Worm (Caenorhabditis elegans) whole organism, L4 larva: ENCODE measurements around the gene C14A4.9.

Experiments
- F10B5.3 ChIP-seq: sonication (generic microtip); optimal IDR thresholded peaks from 2 replicates; lab custom pipeline; 2016; ENCODE audit warnings: mild to moderate bottlenecking, missing genetic modification characterization, missing compliant biosample characterization
- F26F4.8 ChIP-seq: fragments of 200-800 bp; sonication (Bioruptor generic); conservative IDR thresholded peaks from 2 replicates; pipeline ENCODE4 v1.3.6; 2022; ENCODE audit warnings: missing genetic modification characterization, missing compliant biosample characterization
- F44E2.7 ChIP-seq: fragments of 200-800 bp; sonication (Bioruptor generic); IDR thresholded peaks from 2 replicates; pipeline ENCODE4 v2.1.2; 2022; ENCODE audit warnings: missing genetic modification characterization, missing compliant biosample characterization
- R02D3.7 ChIP-seq: fragments of 150-350 bp; sonication (generic microtip); optimal IDR thresholded peaks from 3 replicates; lab custom pipeline; 2014; ENCODE audit warnings: missing biosample characterization, missing genetic modification characterization
- T26A8.4 ChIP-seq: fragments of 200-800 bp; sonication (Bioruptor generic); IDR thresholded peaks from 2 replicates; pipeline ENCODE4 v1.3.6; 2022; ENCODE audit warnings: missing genetic modification characterization, missing compliant biosample characterization
- Y48G9A.11 ChIP-seq: fragments of 200-800 bp; sonication (Bioruptor generic); IDR thresholded peaks from 2 replicates; pipeline ENCODE4 v1.3.6; 2022; ENCODE audit warnings: missing genetic modification reagents, missing genetic modification characterization, missing compliant biosample characterization
- ZK337.2 ChIP-seq: fragments of 200-800 bp; sonication (Bioruptor generic); IDR thresholded peaks from 2 replicates; pipeline ENCODE4 v1.3.6; 2022; ENCODE audit warnings: missing genetic modification reagents, missing genetic modification characterization, missing compliant biosample characterization
- aha-1 ChIP-seq: fragments of 150-350 bp; peaks from one replicate; lab custom pipeline; 2014; ENCODE audit warnings: missing biosample characterization, missing genetic modification characterization
- ceh-20 ChIP-seq: fragments of 200-800 bp; sonication (Bioruptor generic); IDR thresholded peaks from 2 replicates; pipeline ENCODE4 v1.3.6; 2022; ENCODE audit warnings: missing genetic modification reagents, missing genetic modification characterization, missing compliant biosample characterization
- ceh-28 ChIP-seq: fragments of 150-350 bp; optimal IDR thresholded peaks from 2 replicates; lab custom pipeline; 2014; ENCODE audit warnings: missing biosample characterization, missing genetic modification reagents, missing genetic modification characterization
- ceh-32 ChIP-seq: sonication (generic microtip); optimal IDR thresholded peaks from 2 replicates; lab custom pipeline; 2016; ENCODE audit warnings: mild to moderate bottlenecking, missing genetic modification characterization, missing compliant biosample characterization; ENCODE audit not compliant: poor library complexity
- ceh-82 ChIP-seq: sonication (generic microtip); optimal IDR thresholded peaks from 2 replicates; lab custom pipeline; 2017; ENCODE audit warnings: missing biosample characterization, missing genetic modification characterization
- ces-1 ChIP-seq: fragments of 150-350 bp; sonication (generic microtip); optimal IDR thresholded peaks from 4 replicates; lab custom pipeline; 2014; ENCODE audit warnings: missing biosample characterization, missing genetic modification reagents, missing genetic modification characterization
- cey-2 ChIP-seq: sonication (generic microtip); optimal IDR thresholded peaks from 3 replicates; lab custom pipeline; 2017; ENCODE audit warnings: missing genetic modification characterization, mild to moderate bottlenecking, missing compliant biosample characterization, antibody characterized with exemption, borderline replicate concordance; ENCODE audit not compliant: insufficient read depth
- daf-8 ChIP-seq: fragments of 200-800 bp; sonication (Bioruptor generic); IDR thresholded peaks from 2 replicates; pipeline ENCODE4 v1.3.6; 2022; ENCODE audit warnings: missing genetic modification characterization, missing compliant biosample characterization
- dmd-6 ChIP-seq: fragments of 200-800 bp; sonication (Bioruptor generic); IDR thresholded peaks from 2 replicates; pipeline ENCODE4 v1.3.6; 2022; ENCODE audit warnings: missing genetic modification reagents, missing genetic modification characterization, missing compliant biosample characterization
- dmd-8 ChIP-seq: fragments of 200-800 bp; sonication (Bioruptor generic); IDR thresholded peaks from 2 replicates; pipeline ENCODE4 v1.3.6; 2022; ENCODE audit warnings: missing genetic modification characterization, missing compliant biosample characterization
- dmd-9 ChIP-seq: fragments of 200-800 bp; sonication (Bioruptor generic); IDR thresholded peaks from 2 replicates; pipeline ENCODE4 v1.3.6; 2022; ENCODE audit warnings: missing genetic modification reagents, missing genetic modification characterization, missing compliant biosample characterization
- dpl-1 ChIP-seq: fragments of 150-350 bp; optimal IDR thresholded peaks from 2 replicates; lab custom pipeline; 2014; ENCODE audit warnings: missing biosample characterization, missing genetic modification reagents, missing genetic modification characterization
- duxl-1 ChIP-seq: sonication (generic microtip); optimal IDR thresholded peaks from 2 replicates; lab custom pipeline; 2016; ENCODE audit warnings: mild to moderate bottlenecking, missing genetic modification characterization, moderate library complexity, missing compliant biosample characterization; ENCODE audit not compliant: poor library complexity
- egl-27 ChIP-seq: sonication (generic microtip); optimal IDR thresholded peaks from 3 replicates; lab custom pipeline; 2017; ENCODE audit warnings: missing biosample characterization, missing genetic modification reagents, missing genetic modification characterization
- fkh-10 ChIP-seq: fragments of 150-350 bp; optimal IDR thresholded peaks from 2 replicates; lab custom pipeline; 2014; ENCODE audit warnings: missing biosample characterization, missing genetic modification reagents, missing genetic modification characterization
- fos-1 ChIP-seq: fragments of 150-350 bp; optimal IDR thresholded peaks from 2 replicates; lab custom pipeline; 2014; ENCODE audit warnings: missing biosample characterization, missing genetic modification characterization
- hif-1 ChIP-seq, 2 experiments: sonication (generic microtip); optimal IDR thresholded peaks; 2 replicates each; lab custom pipeline; 2016 to 2017; ENCODE audit warnings: missing compliant biosample characterization in 2 of 2, missing genetic modification characterization in 2 of 2, missing genetic modification reagents in 2 of 2, missing genotype in 2 of 2, mild to moderate bottlenecking in 1 of 2
- hlh-11 ChIP-seq: fragments of 200-800 bp; sonication (Bioruptor generic); optimal IDR thresholded peaks from 2 replicates; lab custom pipeline; 2018; ENCODE audit warnings: mild to moderate bottlenecking, missing genetic modification characterization, missing compliant biosample characterization
- hlh-30 ChIP-seq: sonication (generic microtip); optimal IDR thresholded peaks from 2 replicates; lab custom pipeline; 2017; ENCODE audit warnings: antibody characterized with exemption, mild to moderate bottlenecking, missing genetic modification characterization, missing compliant biosample characterization; ENCODE audit not compliant: insufficient read depth
- hmg-1.1 ChIP-seq: fragments of 200-800 bp; sonication (Bioruptor generic); IDR thresholded peaks from 2 replicates; pipeline ENCODE4 v1.3.6; 2022; ENCODE audit warnings: missing genetic modification reagents, missing genetic modification characterization, missing compliant biosample characterization
- lin-38 ChIP-seq: fragments of 200-800 bp; sonication (Bioruptor generic); IDR thresholded peaks from 2 replicates; pipeline ENCODE4 v1.3.6; 2022; ENCODE audit warnings: missing genetic modification reagents, missing genetic modification characterization, missing compliant biosample characterization
- lsy-2 ChIP-seq, 2 experiments: fragments of 150-350 bp in 1 of 2; sonication (generic microtip) in 1 of 2; optimal IDR thresholded peaks; 2 replicates each; lab custom pipeline; 2014 to 2017; ENCODE audit warnings: missing biosample characterization in 2 of 2, missing genetic modification characterization in 2 of 2
- mep-1 ChIP-seq: fragments of 150-350 bp; sonication (generic microtip); optimal IDR thresholded peaks from 3 replicates; lab custom pipeline; 2014; ENCODE audit warnings: missing biosample characterization, missing genetic modification characterization
- mxl-2 ChIP-seq: fragments of 200-800 bp; sonication (Bioruptor generic); conservative IDR thresholded peaks from 2 replicates; pipeline ENCODE4 v1.3.6; 2022; ENCODE audit warnings: missing genetic modification reagents, missing genetic modification characterization, missing compliant biosample characterization
- mxl-3 ChIP-seq: fragments of 200-800 bp; sonication (Bioruptor generic); optimal IDR thresholded peaks from 2 replicates; lab custom pipeline; 2018; ENCODE audit warnings: mild to moderate bottlenecking, missing genetic modification characterization, missing compliant biosample characterization
- nhr-10 ChIP-seq: fragments of 150-350 bp; optimal IDR thresholded peaks from 2 replicates; lab custom pipeline; 2014; ENCODE audit warnings: missing biosample characterization, missing genetic modification characterization
- nhr-237 ChIP-seq: sonication (generic microtip); optimal IDR thresholded peaks from 2 replicates; lab custom pipeline; 2017; ENCODE audit warnings: missing biosample characterization, missing genetic modification characterization
- nhr-28 ChIP-seq: fragments of 150-350 bp; optimal IDR thresholded peaks from 2 replicates; lab custom pipeline; 2014; ENCODE audit warnings: missing biosample characterization, missing genetic modification characterization
- nhr-41 ChIP-seq: fragments of 200-800 bp; sonication (Bioruptor generic); IDR thresholded peaks from 2 replicates; pipeline ENCODE4 v1.3.6; 2022; ENCODE audit warnings: missing genetic modification reagents, missing genetic modification characterization, missing compliant biosample characterization
- nhr-42 ChIP-seq: fragments of 200-800 bp; sonication (Bioruptor generic); IDR thresholded peaks from 2 replicates; pipeline ENCODE4 v1.3.6; 2022; ENCODE audit warnings: missing genetic modification characterization, missing compliant biosample characterization
- nhr-6 ChIP-seq: fragments of 150-350 bp; optimal IDR thresholded peaks from 2 replicates; lab custom pipeline; 2014; ENCODE audit warnings: missing biosample characterization, missing genetic modification characterization
- pha-4 ChIP-seq, 2 experiments: fragments of 150-350 bp in 1 of 2; fragments of 200-800 bp in 1 of 2; sonication (Bioruptor generic) in 1 of 2; IDR thresholded peaks in 1 of 2; optimal IDR thresholded peaks in 1 of 2; 2 replicates each; pipeline versions ENCODE4 v1.3.6 to Lab custom; 2014 to 2022; ENCODE audit warnings: missing genetic modification characterization in 2 of 2, missing genetic modification reagents in 2 of 2, missing biosample characterization in 1 of 2, missing compliant biosample characterization in 1 of 2
- php-3 ChIP-seq: fragments of 200-800 bp; sonication (Bioruptor generic); IDR thresholded peaks from 2 replicates; pipeline ENCODE4 v1.3.6; 2022; ENCODE audit warnings: missing genetic modification reagents, missing genetic modification characterization, missing compliant biosample characterization
- saeg-2 ChIP-seq: fragments of 200-800 bp; sonication (Bioruptor generic); IDR thresholded peaks from 2 replicates; pipeline ENCODE4 v1.3.6; 2022; ENCODE audit warnings: missing genetic modification reagents, missing genetic modification characterization, missing compliant biosample characterization
- sdz-12 ChIP-seq: fragments of 200-800 bp; sonication (Bioruptor generic); optimal IDR thresholded peaks from 2 replicates; lab custom pipeline; 2018; ENCODE audit warnings: mild to moderate bottlenecking, missing genetic modification characterization, missing compliant biosample characterization
- snpc-4 ChIP-seq: fragments of 150-350 bp; optimal IDR thresholded peaks from 2 replicates; lab custom pipeline; 2014; ENCODE audit warnings: missing biosample characterization, missing genetic modification characterization
- spr-1 ChIP-seq: sonication (generic microtip); optimal IDR thresholded peaks from 2 replicates; lab custom pipeline; 2016; ENCODE audit warnings: mild to moderate bottlenecking, missing genetic modification characterization, missing compliant biosample characterization
- unc-62 ChIP-seq, 3 experiments: fragments of 150-350 bp in 1 of 3; sonication (generic microtip); optimal IDR thresholded peaks in 2 of 3; peaks in 1 of 3; 1 replicate in 1 of 3; 2 replicates in 2 of 3; lab custom pipeline; 2014 to 2017; ENCODE audit warnings: missing biosample characterization in 3 of 3, missing genetic modification characterization in 3 of 3, missing genetic modification reagents in 3 of 3, missing genotype in 1 of 3
- vab-7 ChIP-seq: fragments of 200-800 bp; sonication (Bioruptor generic); IDR thresholded peaks from 2 replicates; pipeline ENCODE4 v1.3.6; 2022; ENCODE audit warnings: missing genetic modification reagents, missing genetic modification characterization, missing compliant biosample characterization
- zfp-2 ChIP-seq: sonication (generic microtip); optimal IDR thresholded peaks from 2 replicates; lab custom pipeline; 2016; ENCODE audit warnings: mild to moderate bottlenecking, missing genetic modification characterization, missing compliant biosample characterization
- zip-2 ChIP-seq: fragments of 150-350 bp; optimal IDR thresholded peaks from 2 replicates; lab custom pipeline; 2014; ENCODE audit warnings: missing biosample characterization, missing genetic modification characterization

The C14A4.9 gene

DNA sequence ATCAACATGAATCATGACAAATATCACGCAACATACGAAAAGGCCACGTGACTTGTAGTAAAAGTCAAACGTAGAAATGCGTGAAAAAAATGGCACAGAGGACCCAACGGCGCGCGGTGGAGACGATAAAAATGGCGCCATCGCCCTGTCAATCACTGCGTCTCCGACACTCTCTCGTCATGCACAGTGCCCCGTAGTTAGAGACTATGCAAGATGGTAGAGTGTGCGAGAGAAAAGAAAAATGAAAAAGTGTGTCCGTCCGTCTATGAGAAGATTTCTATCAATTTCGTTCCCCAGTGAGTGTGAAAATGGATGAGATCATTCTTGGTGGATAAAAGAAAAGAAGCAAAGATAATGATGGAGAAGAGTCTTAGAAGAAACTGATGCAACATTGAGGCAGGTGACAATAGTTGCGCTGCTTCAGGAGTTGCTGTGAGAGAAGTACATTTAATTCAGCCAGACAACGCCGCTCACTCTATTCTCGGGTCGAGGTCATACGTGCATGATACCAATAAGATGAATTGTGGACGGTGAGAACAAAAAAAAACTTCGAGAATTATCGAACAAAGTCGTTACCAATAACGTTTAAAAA, 43.6 kb upstream of the C14A4.9 start (continued):
- TF ChIP-seq ceh-32 (tag; lab: Kevin White, UChicago) (no peak), pha-4 (GFP tag; IDR thresholded peaks at IDR 0.05; lab: Robert Waterston, UW) (no peak), pha-4 (tag; optimal IDR thresholded peaks at IDR 0.05; lab: Kevin White, UChicago) (no peak), dmd-6 (peak; percentile 85), R02D3.7 (tag; lab: Kevin White, UChicago) (no peak), spr-1 (peak; percentile 35), mxl-3 (peak; percentile 25), ZK337.2 (no peak), dmd-9 (GFP tag; lab: Robert Waterston, UW) (no peak), aha-1 (peak; percentile 94), nhr-6 (tag; lab: Kevin White, UChicago) (no peak), cey-2 (tag; lab: Kevin White, UChicago) (no peak), duxl-1 (peak; percentile 57), mep-1 (tag; lab: Kevin White, UChicago) (peak; percentile 72), dmd-8 (GFP tag; lab: Robert Waterston, UW) (no peak), ceh-82 (tag; lab: Kevin White, UChicago) (no peak), mxl-2 (GFP tag; lab: Robert Waterston, UW) (0 out of 2 replicates have a peak, but pooled peaks have one; percentile 8), dpl-1 (GFP tag; lab: Kevin White, UChicago) (peak; percentile 17), sdz-12 (GFP tag; lab: Kevin White, UChicago) (no peak), lsy-2 (tag; optimal IDR thresholded peaks at IDR 0.05; lab: Kevin White, UChicago) (peak; percentile 12 to 20), hif-1 (tag; optimal IDR thresholded peaks at IDR 0.05; lab: Kevin White, UChicago) (peak in 1 of 2 experiments; percentile 49), F10B5.3 (no peak), hlh-30 (peak; percentile 86), unc-62 (GFP tag; optimal IDR thresholded peaks at IDR 0.05 in 1 of 2; lab: Kevin White, UChicago) (peak in 1 of 2 experiments; percentile 95), unc-62 (tag; optimal IDR thresholded peaks at IDR 0.05; lab: Kevin White, UChicago) (no peak), hmg-1.1 (GFP tag; lab: Robert Waterston, UW) (peak; percentile 57; the same call in 1 of the 2 replicates), hlh-11 (tag; lab: Kevin White, UChicago) (peak; percentile 85), F44E2.7 (no peak), nhr-28 (tag; lab: Kevin White, UChicago) (peak; percentile 73), ces-1 (GFP tag; lab: Kevin White, UChicago) (no peak), ceh-28 (tag; lab: Kevin White, UChicago) (no peak), fkh-10 (GFP tag; lab: Kevin White, UChicago) (no peak), lin-38 (GFP tag; lab: Robert Waterston, UW) (peak; percentile 48), zip-2 (tag; lab: Kevin White, UChicago) (no peak), T26A8.4 (GFP tag; lab: Robert Waterston, UW) (no peak), nhr-42 (GFP tag; lab: Robert Waterston, UW) (no peak)

DNA sequence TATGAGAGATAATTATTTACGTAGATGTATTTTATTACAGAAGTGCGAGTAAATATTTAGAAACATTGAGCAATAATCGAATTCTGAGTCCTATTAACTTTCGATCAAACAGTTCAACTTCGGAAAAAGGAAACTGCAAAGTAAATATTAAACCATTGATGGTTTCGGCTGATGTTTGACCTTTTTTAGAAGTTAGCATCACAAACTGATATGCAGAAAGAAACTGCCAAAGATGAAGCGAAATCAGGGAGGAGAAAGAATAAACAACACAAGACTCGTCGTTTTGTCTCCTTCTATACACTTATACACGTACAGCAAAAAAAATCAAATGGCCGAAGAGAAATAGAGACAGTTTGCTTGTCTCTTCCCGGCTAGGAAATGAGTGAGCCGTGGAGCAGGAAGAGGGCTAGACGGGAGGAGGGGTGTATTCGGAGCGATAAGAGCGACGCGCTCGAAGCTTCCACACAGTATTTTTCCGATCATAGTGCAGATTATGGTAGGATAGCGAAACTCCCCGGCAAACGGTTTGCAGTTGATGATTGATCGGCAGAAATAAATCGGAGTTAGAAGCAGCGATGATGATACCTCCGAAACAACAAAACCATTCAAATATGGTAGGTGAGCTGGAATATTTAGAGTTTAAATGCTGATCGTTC, 42.5 kb upstream of the C14A4.9 start:
- no peak for TF ChIP-seq hmg-1.1 (GFP tag; lab: Robert Waterston, UW)
- no peak for TF ChIP-seq saeg-2 (GFP tag; lab: Robert Waterston, UW)
- no peak for TF ChIP-seq ceh-20
- TF ChIP-seq nhr-10 (tag; lab: Kevin White, UChicago) = peak; percentile 31
- no peak for TF ChIP-seq nhr-237 (tag; lab: Kevin White, UChicago)
- no peak; the same call in 1 of the 2 replicates for TF ChIP-seq lin-38 (GFP tag; lab: Robert Waterston, UW)
- TF ChIP-seq egl-27 (tag; lab: Kevin White, UChicago) = no peak
- no peak for TF ChIP-seq F26F4.8 (GFP tag; lab: Robert Waterston, UW)
- TF ChIP-seq nhr-41 (GFP tag; lab: Robert Waterston, UW) = 0 out of 2 replicates have a peak, but pooled peaks have one; percentile 24
- no peak for TF ChIP-seq vab-7 (GFP tag; lab: Robert Waterston, UW)
- TF ChIP-seq nhr-28 (tag; lab: Kevin White, UChicago) = peak; percentile 16
- no peak for TF ChIP-seq fos-1
- TF ChIP-seq snpc-4 (tag; lab: Kevin White, UChicago) = no peak
- TF ChIP-seq daf-8 = no peak
- no peak for TF ChIP-seq mxl-2 (GFP tag; lab: Robert Waterston, UW)
- TF ChIP-seq php-3 (GFP tag; lab: Robert Waterston, UW) = no peak
- no peak for TF ChIP-seq dpl-1 (GFP tag; lab: Kevin White, UChicago)
- TF ChIP-seq zfp-2 (tag; lab: Kevin White, UChicago) = no peak
- TF ChIP-seq Y48G9A.11 (GFP tag; lab: Robert Waterston, UW) = no peak
- TF ChIP-seq hif-1 (tag; optimal IDR thresholded peaks at IDR 0.05; lab: Kevin White, UChicago) = peak in 1 of 2 experiments; percentile 24
